Fruit fly (Drosophila melanogaster): ENCODE results near the gene CG4914.

CG4914 gene

DNA sequence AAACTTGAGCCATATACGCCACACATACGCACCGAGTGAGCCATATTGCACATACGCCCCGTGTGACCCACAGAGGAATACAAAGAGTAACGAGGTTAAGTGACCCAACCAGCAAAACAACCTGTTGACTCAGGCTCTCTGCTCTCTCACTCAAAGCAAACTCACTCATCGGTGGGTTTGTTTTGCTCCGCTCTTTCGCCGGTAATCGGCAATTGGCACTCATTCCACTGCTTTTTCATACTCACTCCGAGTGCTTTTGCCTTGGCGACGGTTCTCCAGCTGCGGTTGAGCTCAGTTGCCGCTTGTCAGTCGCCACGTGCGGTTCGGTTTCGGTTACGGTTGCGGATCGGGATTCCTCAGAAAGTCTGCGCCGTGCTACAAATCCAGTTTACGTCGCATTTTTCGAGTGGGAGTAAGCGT is 28.5 kb upstream of the CG4914 start:
- TF ChIP-seq CG16779 (tag; optimal IDR thresholded peaks at IDR 0.05) (peak; percentile 32), pdm3 (GFP tag; optimal IDR thresholded peaks at IDR 0.05) (no peak), Ets96B (tag; optimal IDR thresholded peaks at IDR 0.05) (no peak), Sox14 (GFP tag; optimal IDR thresholded peaks at IDR 0.05) (peak; percentile 9), Eip75B (GFP tag; optimal IDR thresholded peaks at IDR 0.05) (peak; percentile 40), CG6808 (GFP tag; optimal IDR thresholded peaks at IDR 0.05) (no peak), CG7368 (GFP tag; optimal IDR thresholded peaks at IDR 0.05) (peak; percentile 14), vri (GFP tag; optimal IDR thresholded peaks at IDR 0.05) (peak; percentile 42), net (GFP tag; optimal IDR thresholded peaks at IDR 0.05) (peak; percentile 15), CG1621 (tag; optimal IDR thresholded peaks at IDR 0.05) (peak; percentile 65), CG6792 (GFP tag; optimal IDR thresholded peaks at IDR 0.05) (no peak), Smox (GFP tag; optimal IDR thresholded peaks at IDR 0.05) (no peak), achi (GFP tag; optimal IDR thresholded peaks at IDR 0.05) (peak; percentile 26), CG3919 (GFP tag; optimal IDR thresholded peaks at IDR 0.05) (no peak), Blimp-1 (GFP tag; optimal IDR thresholded peaks at IDR 0.05) (peak; percentile 9), topi (GFP tag; optimal IDR thresholded peaks at IDR 0.05) (peak; percentile 9), svp (GFP tag) (peak; percentile 84), CG9139 (GFP tag; optimal IDR thresholded peaks at IDR 0.05) (peak; percentile 60), Met (GFP tag; optimal IDR thresholded peaks at IDR 0.05) (peak; percentile 29)

DNA sequence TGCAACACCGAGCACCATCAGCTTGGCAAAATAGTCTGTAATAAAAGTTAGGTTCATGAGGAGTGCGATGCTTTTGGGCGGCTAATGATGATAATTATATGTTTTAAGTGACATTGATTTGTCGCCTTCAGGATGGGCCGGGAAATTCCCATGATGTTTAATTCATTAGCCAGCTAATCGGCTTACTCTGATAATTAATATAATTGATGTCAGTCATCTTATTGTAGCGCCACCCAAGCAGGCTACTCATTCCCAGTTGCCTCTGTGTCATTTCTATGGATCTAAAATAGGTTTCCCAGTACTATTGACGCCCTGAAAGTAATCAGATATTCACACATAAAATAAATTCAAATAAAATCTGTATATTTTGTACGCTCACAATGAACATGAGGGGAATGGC is 27.2 kb upstream of the CG4914 start, which contains the start of gene CG13476:
CG13476 (plus strand) TSS at position 301 of the 400 bp plus-strand sequence.
- no peak for TF ChIP-seq Smox (GFP tag; optimal IDR thresholded peaks at IDR 0.05)
- no peak for TF ChIP-seq fd85E (GFP tag; optimal IDR thresholded peaks at IDR 0.05)
- no peak for TF ChIP-seq OdsH (GFP tag; optimal IDR thresholded peaks at IDR 0.05)
- TF ChIP-seq CG10669 (GFP tag; optimal IDR thresholded peaks at IDR 0.05): no peak
- no peak for TF ChIP-seq spab (GFP tag; optimal IDR thresholded peaks at IDR 0.05)

DNA sequence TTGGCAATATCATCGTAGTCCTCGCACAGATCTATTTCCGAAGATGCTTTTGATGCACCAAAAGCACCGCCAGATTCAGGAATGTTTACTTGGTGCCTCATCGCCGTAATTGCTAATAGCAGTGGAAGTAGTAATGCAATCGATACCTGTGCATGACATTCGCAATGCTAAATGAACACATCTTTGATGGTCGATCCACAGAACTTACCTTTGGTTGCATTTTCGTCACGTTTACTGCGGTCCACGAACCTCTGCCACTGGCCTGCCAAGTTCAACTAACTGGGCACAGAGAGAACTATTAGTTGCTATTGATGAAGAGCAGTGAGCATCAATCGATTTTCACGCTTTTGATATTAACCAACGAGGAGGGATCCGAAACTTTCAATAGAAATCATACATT is 23.6 kb upstream of the CG4914 start, which contains the start of gene CG17177:
CG17177 (minus strand) TSS at position 101 of the 400 bp plus-strand sequence.
- TF ChIP-seq CG32006 (GFP tag; optimal IDR thresholded peaks at IDR 0.05): no peak
- TF ChIP-seq CG3032 (tag; optimal IDR thresholded peaks at IDR 0.05): no peak
- TF ChIP-seq CG6792 (GFP tag; optimal IDR thresholded peaks at IDR 0.05): no peak
- no peak for TF ChIP-seq achi (GFP tag; optimal IDR thresholded peaks at IDR 0.05)
- no peak for TF ChIP-seq CG15336 (GFP tag; IDR thresholded peaks at IDR 0.05)
- no peak for TF ChIP-seq fkh (GFP tag; optimal IDR thresholded peaks at IDR 0.05)
- TF ChIP-seq CG11762 (GFP tag; optimal IDR thresholded peaks at IDR 0.05; ENCODE audit: insufficient read depth): no peak
- TF ChIP-seq CG6854 (GFP tag; optimal IDR thresholded peaks at IDR 0.05): no peak
- no peak for TF ChIP-seq Gug (GFP tag; IDR thresholded peaks at IDR 0.05)
- TF ChIP-seq CG8119 (GFP tag; IDR thresholded peaks at IDR 0.05): no peak

DNA sequence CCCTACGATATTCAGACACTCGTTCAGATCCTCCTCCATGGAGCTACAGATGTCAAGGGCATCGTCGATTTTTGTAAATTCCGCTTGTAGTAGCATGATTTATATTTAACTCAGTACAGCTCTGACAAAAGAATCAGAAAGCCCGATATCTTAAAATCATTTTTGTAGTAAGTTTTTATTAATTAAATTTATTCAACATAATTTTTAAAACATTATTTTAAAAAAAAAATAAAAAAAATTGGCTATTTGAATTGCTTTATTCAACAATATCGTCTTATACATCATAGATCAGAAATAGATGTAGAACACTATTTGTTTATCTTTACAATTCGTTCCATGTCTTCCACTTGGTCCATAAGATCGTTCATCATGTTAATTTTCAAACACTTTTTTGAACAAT is 19.1 kb upstream of the CG4914 start, which contains the start of gene CG13474:
CG13474 (minus strand) TSS at position 101 of the 400 bp plus-strand sequence.
- TF ChIP-seq Gug (GFP tag; IDR thresholded peaks at IDR 0.05): no peak
- TF ChIP-seq Blimp-1 (GFP tag; optimal IDR thresholded peaks at IDR 0.05): no peak
- TF ChIP-seq Sox14 (GFP tag; optimal IDR thresholded peaks at IDR 0.05): no peak
- no peak for TF ChIP-seq dsx (GFP tag; optimal IDR thresholded peaks at IDR 0.05; ENCODE audit: poor library complexity, severe bottlenecking)
- no peak for TF ChIP-seq CG11294 (GFP tag; IDR thresholded peaks at IDR 0.05)

DNA sequence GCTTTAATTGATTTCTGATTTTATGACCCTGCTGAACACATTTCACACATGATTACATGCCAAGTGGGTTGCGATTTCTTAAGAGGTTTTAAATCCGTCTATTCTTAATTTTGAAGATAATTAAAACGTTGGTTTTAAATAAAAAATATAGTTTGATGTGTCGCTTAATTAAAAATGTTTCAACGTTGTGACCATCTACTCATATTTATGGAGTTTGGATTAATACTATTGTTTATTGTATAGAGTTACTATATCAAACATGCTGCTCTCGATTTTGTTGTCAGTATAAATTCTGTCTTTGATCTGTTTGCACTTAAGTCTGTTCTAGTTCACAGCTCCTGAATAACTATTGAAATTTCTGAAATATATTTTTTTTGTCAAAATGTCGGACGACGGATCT is 13.1 kb upstream of the CG4914 start, which contains the start of gene gdrd:
gdrd (plus strand) TSS at position 301 of the 400 bp plus-strand sequence.
- TF ChIP-seq cyc (GFP tag; optimal IDR thresholded peaks at IDR 0.05) (no peak), salr (GFP tag; optimal IDR thresholded peaks at IDR 0.05) (no peak), Hr39 (GFP tag; optimal IDR thresholded peaks at IDR 0.05) (no peak), acj6 (GFP tag; optimal IDR thresholded peaks at IDR 0.05) (no peak)
